Fruit fly (Drosophila melanogaster): ENCODE results near the gene CG31698.

CG31698 gene

dm6 chr2L:3123562-3124345 is 49.9 kb downstream of the CG31698 start:
- TF ChIP-seq CTCF (optimal IDR thresholded peaks at IDR 0.05): no peak
- TF ChIP-seq CG8478 (optimal IDR thresholded peaks at IDR 0.05): no peak
